Fruit fly (Drosophila melanogaster) whole organism, embryonic: ENCODE results near the gene Ilp7.

Experiments used
- Ada2b ChIP-seq: fragments of 200-800 bp; sonication (Bioruptor generic); IDR thresholded peaks from 2 replicates; pipeline ENCODE4 v1.3.6; 2022; ENCODE audit warnings: missing biosample characterization, missing genetic modification characterization
- Antp ChIP-seq: fragments of 200-800 bp; sonication (Bioruptor generic); optimal IDR thresholded peaks from 3 replicates; lab custom pipeline; 2016; ENCODE audit warnings: missing biosample characterization, missing genetic modification characterization
- Atf-2 ChIP-seq: fragments of 200-800 bp; sonication (Bioruptor generic); optimal IDR thresholded peaks from 2 replicates; lab custom pipeline; 2016; ENCODE audit warnings: missing biosample characterization, missing genetic modification characterization
- Atf3 ChIP-seq: fragments of 200-800 bp; sonication (Bioruptor generic); optimal IDR thresholded peaks from 3 replicates; lab custom pipeline; 2016; ENCODE audit warnings: missing biosample characterization, missing genetic modification characterization
- Bteb2 ChIP-seq: fragments of 200-800 bp; sonication (Bioruptor generic); optimal IDR thresholded peaks from 2 replicates; lab custom pipeline; 2016; ENCODE audit warnings: missing biosample characterization, missing genetic modification characterization
- CG1024 ChIP-seq: fragments of 200-800 bp; sonication (Bioruptor generic); IDR thresholded peaks from 2 replicates; pipeline ENCODE4 v1.3.6; 2022; ENCODE audit warnings: missing biosample characterization, missing genetic modification characterization
- CG10267 ChIP-seq: fragments of 200-800 bp; sonication (Bioruptor generic); optimal IDR thresholded peaks from 2 replicates; lab custom pipeline; 2018; ENCODE audit warnings: missing biosample characterization, mild to moderate bottlenecking, missing genetic modification characterization, moderate library complexity
- CG10462 ChIP-seq: fragments of 200-800 bp; sonication (Bioruptor generic); optimal IDR thresholded peaks from 2 replicates; lab custom pipeline; 2016; ENCODE audit warnings: missing biosample characterization, missing genetic modification characterization
- CG12155 ChIP-seq: fragments of 200-800 bp; sonication (Bioruptor generic); optimal IDR thresholded peaks from 3 replicates; lab custom pipeline; 2016; ENCODE audit warnings: missing biosample characterization, missing genetic modification characterization
- CG12236 ChIP-seq: fragments of 200-800 bp; sonication (Bioruptor generic); optimal IDR thresholded peaks from 2 replicates; lab custom pipeline; 2016; ENCODE audit warnings: missing biosample characterization, missing genetic modification characterization
- CG13894 ChIP-seq: fragments of 200-800 bp; sonication (Bioruptor generic); optimal IDR thresholded peaks from 3 replicates; lab custom pipeline; 2018; ENCODE audit warnings: missing biosample characterization, mild to moderate bottlenecking, missing genetic modification characterization, moderate library complexity
- CG15269 ChIP-seq: fragments of 200-800 bp; sonication (Bioruptor generic); optimal IDR thresholded peaks from 2 replicates; lab custom pipeline; 2018; ENCODE audit warnings: missing biosample characterization, mild to moderate bottlenecking, missing genetic modification characterization, moderate library complexity
- CG15514 ChIP-seq: fragments of 200-800 bp; sonication (Bioruptor generic); optimal IDR thresholded peaks from 3 replicates; lab custom pipeline; 2017; ENCODE audit warnings: missing biosample characterization, missing genetic modification characterization, mild to moderate bottlenecking, moderate library complexity, missing genetic modification reagents
- CG17385 ChIP-seq: fragments of 200-800 bp; sonication (Bioruptor generic); optimal IDR thresholded peaks from 3 replicates; lab custom pipeline; 2018; ENCODE audit warnings: missing biosample characterization, mild to moderate bottlenecking, missing genetic modification characterization
- CG1792 ChIP-seq: fragments of 200-800 bp; sonication (Bioruptor generic); optimal IDR thresholded peaks from 2 replicates; lab custom pipeline; 2016; ENCODE audit warnings: missing biosample characterization, missing genetic modification characterization
- CG2199 ChIP-seq: fragments of 200-800 bp; sonication (Bioruptor generic); IDR thresholded peaks from 3 replicates; pipeline ENCODE4 v1.3.6; 2022; ENCODE audit warnings: missing biosample characterization, missing genetic modification characterization
- CG31441 ChIP-seq: fragments of 200-800 bp; sonication (Bioruptor generic); IDR thresholded peaks from 2 replicates; pipeline ENCODE4 v1.3.6; 2022; ENCODE audit warnings: missing biosample characterization, missing genetic modification characterization
- CG32772 ChIP-seq: fragments of 200-800 bp; sonication (Bioruptor generic); IDR thresholded peaks from 2 replicates; pipeline ENCODE4 v1.3.6; 2022; ENCODE audit warnings: missing biosample characterization, missing genetic modification characterization
- CG4328 ChIP-seq: fragments of 200-800 bp; sonication (Bioruptor generic); optimal IDR thresholded peaks from 3 replicates; lab custom pipeline; 2017; ENCODE audit warnings: missing biosample characterization, missing genetic modification reagents, missing genetic modification characterization
- CG4707 ChIP-seq: fragments of 200-800 bp; sonication (Bioruptor generic); optimal IDR thresholded peaks from 2 replicates; lab custom pipeline; 2018; ENCODE audit warnings: missing biosample characterization, mild to moderate bottlenecking, missing genetic modification characterization, moderate library complexity
- CG9215 ChIP-seq: fragments of 200-800 bp; sonication (Bioruptor generic); IDR thresholded peaks from 2 replicates; pipeline ENCODE4 v1.3.6; 2022; ENCODE audit warnings: missing biosample characterization, missing genetic modification characterization
- CG9727 ChIP-seq: fragments of 200-800 bp; sonication (Bioruptor generic); optimal IDR thresholded peaks from 3 replicates; lab custom pipeline; 2017; ENCODE audit warnings: missing biosample characterization, mild to moderate bottlenecking, missing genetic modification characterization
- D ChIP-seq, 2 experiments: fragments of 200-800 bp in 1 of 2; fragments of >200 bp in 1 of 2; sonication (Bioruptor generic) in 1 of 2; optimal IDR thresholded peaks; 2 replicates in 1 of 2; 3 replicates in 1 of 2; lab custom pipeline; 2017; ENCODE audit warnings: mild to moderate bottlenecking in 1 of 2, missing biosample characterization in 1 of 2, missing genetic modification characterization in 1 of 2, missing genetic modification reagents in 1 of 2
- Dip3 ChIP-seq: fragments of 200-800 bp; sonication (Bioruptor generic); optimal IDR thresholded peaks from 3 replicates; lab custom pipeline; 2016; ENCODE audit warnings: missing biosample characterization, missing genetic modification characterization
- Dref ChIP-seq: fragments of 200-800 bp; sonication (Bioruptor generic); IDR thresholded peaks from 2 replicates; pipeline ENCODE4 v1.3.6; 2022; ENCODE audit warnings: missing biosample characterization, missing genetic modification characterization
- Hsf ChIP-seq: fragments of 200-800 bp; sonication (Bioruptor generic); optimal IDR thresholded peaks from 3 replicates; lab custom pipeline; 2016; ENCODE audit warnings: missing biosample characterization, missing genetic modification characterization
- NK7.1 ChIP-seq: fragments of 200-800 bp; sonication (Bioruptor generic); optimal IDR thresholded peaks from 3 replicates; lab custom pipeline; 2016; ENCODE audit warnings: missing biosample characterization, missing genetic modification characterization
- NfI ChIP-seq: fragments of 200-800 bp; sonication (Bioruptor generic); optimal IDR thresholded peaks from 3 replicates; lab custom pipeline; 2018; ENCODE audit warnings: missing biosample characterization, mild to moderate bottlenecking, missing genetic modification characterization, moderate library complexity
- Rx ChIP-seq: fragments of 200-800 bp; sonication (Bioruptor generic); IDR thresholded peaks from 2 replicates; pipeline ENCODE4 v1.3.6; 2022; ENCODE audit warnings: missing biosample characterization, missing genetic modification characterization
- Scr ChIP-seq: fragments of 200-800 bp; sonication (Bioruptor generic); IDR thresholded peaks from 2 replicates; pipeline ENCODE4 v1.3.6; 2022; ENCODE audit warnings: missing biosample characterization, missing genetic modification characterization; ENCODE audit not compliant: partially characterized antibody
- Spps ChIP-seq: fragments of 200-800 bp; sonication (Bioruptor generic); optimal IDR thresholded peaks from 2 replicates; lab custom pipeline; 2018; ENCODE audit warnings: missing biosample characterization, mild to moderate bottlenecking, missing genetic modification characterization
- Stat92E ChIP-seq, 3 experiments: fragments of >200 bp in 2 of 3; fragments of 200-800 bp in 1 of 3; sonication (Bioruptor generic) in 1 of 3; optimal IDR thresholded peaks; 2 replicates each; lab custom pipeline; 2017 to 2019; ENCODE audit warnings: missing biosample characterization in 3 of 3, missing genetic modification characterization in 3 of 3, mild to moderate bottlenecking in 1 of 3, moderate library complexity in 1 of 3
- Usf ChIP-seq: fragments of 200-800 bp; sonication (Bioruptor generic); optimal IDR thresholded peaks from 2 replicates; lab custom pipeline; 2017; ENCODE audit warnings: missing genotype, missing biosample characterization, missing genetic modification characterization
- al ChIP-seq: fragments of 200-800 bp; sonication (Bioruptor generic); IDR thresholded peaks from 2 replicates; pipeline ENCODE4 v1.3.6; 2022; ENCODE audit warnings: missing biosample characterization, missing genetic modification characterization
- ara ChIP-seq: fragments of 200-800 bp; sonication (Bioruptor generic); IDR thresholded peaks from 2 replicates; pipeline ENCODE4 v1.3.6; 2022; ENCODE audit warnings: missing biosample characterization, missing genetic modification characterization
- bbx ChIP-seq: fragments of 200-800 bp; sonication (Bioruptor generic); IDR thresholded peaks from 2 replicates; pipeline ENCODE4 v1.3.6; 2022; ENCODE audit warnings: missing biosample characterization, missing genetic modification characterization; ENCODE audit not compliant: partially characterized antibody
- cas ChIP-seq: fragments of 200-800 bp; sonication (Bioruptor generic); IDR thresholded peaks from 2 replicates; pipeline ENCODE4 v1.3.6; 2022; ENCODE audit warnings: missing biosample characterization, missing genetic modification characterization
- cg ChIP-seq: fragments of 200-800 bp; sonication (Bioruptor generic); optimal IDR thresholded peaks from 3 replicates; lab custom pipeline; 2019; ENCODE audit warnings: missing biosample characterization, mild to moderate bottlenecking, missing genetic modification characterization, moderate library complexity
- cwo ChIP-seq: fragments of 200-800 bp; sonication (Bioruptor generic); optimal IDR thresholded peaks from 3 replicates; lab custom pipeline; 2017; ENCODE audit warnings: missing biosample characterization, missing genetic modification characterization, mild to moderate bottlenecking, moderate library complexity, missing genetic modification reagents
- esg ChIP-seq: fragments of 200-800 bp; sonication (Bioruptor generic); conservative IDR thresholded peaks from 2 replicates; pipeline ENCODE4 v1.3.6; 2022; ENCODE audit warnings: missing biosample characterization, missing genetic modification characterization
- gcm2 ChIP-seq: fragments of 200-800 bp; sonication (Bioruptor generic); optimal IDR thresholded peaks from 2 replicates; lab custom pipeline; 2016; ENCODE audit warnings: missing biosample characterization, missing genetic modification characterization
- gt ChIP-seq: fragments of 200-800 bp; sonication (Bioruptor generic); IDR thresholded peaks from 2 replicates; pipeline ENCODE4 v1.3.6; 2022; ENCODE audit warnings: missing biosample characterization, missing genetic modification characterization
- maf-S ChIP-seq: fragments of 200-800 bp; sonication (Bioruptor generic); optimal IDR thresholded peaks from 2 replicates; lab custom pipeline; 2016; ENCODE audit warnings: missing biosample characterization, missing genetic modification characterization
- nerfin-2 ChIP-seq: fragments of 200-800 bp; sonication (Bioruptor generic); IDR thresholded peaks from 2 replicates; pipeline ENCODE4 v1.3.6; 2022; ENCODE audit warnings: missing biosample characterization, missing genetic modification characterization; ENCODE audit not compliant: partially characterized antibody
- pfk ChIP-seq: fragments of 200-800 bp; sonication (Bioruptor generic); optimal IDR thresholded peaks from 2 replicates; lab custom pipeline; 2018; ENCODE audit warnings: missing biosample characterization, mild to moderate bottlenecking, missing genetic modification characterization, moderate library complexity
- ranshi ChIP-seq: fragments of 200-800 bp; sonication (Bioruptor generic); IDR thresholded peaks from 2 replicates; pipeline ENCODE4 v1.3.6; 2022; ENCODE audit warnings: missing biosample characterization, missing genetic modification characterization
- sens-2 ChIP-seq: fragments of 200-800 bp; sonication (Bioruptor generic); IDR thresholded peaks from 2 replicates; pipeline ENCODE4 v1.3.6; 2022; ENCODE audit warnings: missing biosample characterization, missing genetic modification characterization
- tio ChIP-seq: fragments of 200-800 bp; sonication (Bioruptor generic); optimal IDR thresholded peaks from 2 replicates; lab custom pipeline; 2017; ENCODE audit warnings: missing biosample characterization, missing genetic modification characterization, inconsistent platforms
- ttk ChIP-seq: fragments of 200-800 bp; sonication (Bioruptor generic); IDR thresholded peaks from 2 replicates; pipeline ENCODE4 v2.1.2; 2022; ENCODE audit warnings: missing biosample characterization, missing genetic modification characterization
- tup ChIP-seq: fragments of 200-800 bp; sonication (Bioruptor generic); optimal IDR thresholded peaks from 2 replicates; lab custom pipeline; 2016; ENCODE audit warnings: missing biosample characterization, mild to moderate bottlenecking, missing genetic modification characterization, moderate library complexity

Ilp7 gene

dm6 chrX:3677847-3678411 lies 10.5 kb downstream of the Ilp7 start (continued):
- no peak for TF ChIP-seq CG2199 (GFP tag; lab: Robert Waterston, UW)
- no peak for TF ChIP-seq sens-2 (GFP tag; lab: Robert Waterston, UW)
- TF ChIP-seq CG13894 (tag; lab: Kevin White, UChicago): peak; percentile 56
- no peak for TF ChIP-seq CG1024 (GFP tag; lab: Robert Waterston, UW)
- TF ChIP-seq pfk (GFP tag; lab: Kevin White, UChicago): no peak
- peak; percentile 46 for TF ChIP-seq CG4328
- TF ChIP-seq CG9727 (GFP tag; lab: Kevin White, UChicago): peak; percentile 88
- peak; percentile 48 for TF ChIP-seq Dip3 (GFP tag; lab: Kevin White, UChicago)
- peak in 2 of 3 experiments; percentile 53 to 67 for TF ChIP-seq Stat92E (GFP tag; optimal IDR thresholded peaks at IDR 0.05; lab: Kevin White, UChicago)
- 0 out of 2 replicates have a peak, but pooled peaks have one; percentile 59 for TF ChIP-seq ara (GFP tag; lab: Robert Waterston, UW)
- no peak for TF ChIP-seq cas (GFP tag; lab: Robert Waterston, UW)
- peak; percentile 99 for TF ChIP-seq CG17385 (GFP tag; lab: Kevin White, UChicago)
- peak; percentile 87 for TF ChIP-seq CG15269 (tag; lab: Kevin White, UChicago)
- TF ChIP-seq tio (GFP tag; lab: Kevin White, UChicago): peak; percentile 65
- peak; percentile 14 for TF ChIP-seq CG4707 (GFP tag; lab: Kevin White, UChicago)
- no peak for TF ChIP-seq CG12236 (GFP tag; lab: Kevin White, UChicago)
- TF ChIP-seq Hsf (GFP tag; lab: Kevin White, UChicago): no peak
- peak; percentile 63 for TF ChIP-seq cwo (GFP tag; lab: Kevin White, UChicago)
- no peak for TF ChIP-seq NK7.1 (GFP tag; lab: Kevin White, UChicago)
- TF ChIP-seq Usf: peak; percentile 78
- TF ChIP-seq cg (GFP tag; lab: Kevin White, UChicago): no peak
- TF ChIP-seq Rx (GFP tag; lab: Robert Waterston, UW): no peak; the same call in 1 of the 2 replicates
- peak; percentile 58 for TF ChIP-seq CG32772 (GFP tag; lab: Robert Waterston, UW)
- peak; percentile 50 for TF ChIP-seq CG15514 (GFP tag; lab: Kevin White, UChicago)
- peak; percentile 96 for TF ChIP-seq CG31441
- peak; percentile 41; the same call in 1 of the 2 replicates for TF ChIP-seq ttk (GFP tag; lab: Robert Waterston, UW)
- TF ChIP-seq Ada2b: no peak
- TF ChIP-seq CG1792 (GFP tag; lab: Kevin White, UChicago): peak; percentile 41
- peak; percentile 83 for TF ChIP-seq CG10267 (tag; lab: Kevin White, UChicago)
- peak; percentile 49; the same call in 1 of the 2 replicates for TF ChIP-seq gt
- peak; percentile 37 for TF ChIP-seq CG12155 (GFP tag; lab: Kevin White, UChicago)
- no peak for TF ChIP-seq Antp (GFP tag; lab: Kevin White, UChicago)
- TF ChIP-seq maf-S (GFP tag; lab: Kevin White, UChicago): no peak
- TF ChIP-seq Scr: no peak
- TF ChIP-seq gcm2 (GFP tag; lab: Kevin White, UChicago): no peak
- no peak for TF ChIP-seq nerfin-2 (GFP tag; lab: Robert Waterston, UW)
- peak; percentile 77 for TF ChIP-seq NfI (GFP tag; lab: Kevin White, UChicago)
- no peak for TF ChIP-seq D (optimal IDR thresholded peaks at IDR 0.05; lab: Kevin White, UChicago)
- peak; percentile 92 for TF ChIP-seq D (GFP tag; optimal IDR thresholded peaks at IDR 0.05; lab: Kevin White, UChicago)
- peak; percentile 83 for TF ChIP-seq Spps (tag; lab: Kevin White, UChicago)
- TF ChIP-seq esg (GFP tag; lab: Robert Waterston, UW): peak; percentile 75
- no peak for TF ChIP-seq Bteb2 (GFP tag; lab: Kevin White, UChicago)
- TF ChIP-seq CG9215 (GFP tag; lab: Robert Waterston, UW): peak; percentile 58
- TF ChIP-seq al (GFP tag; lab: Robert Waterston, UW): peak; percentile 49; the same call in 1 of the 2 replicates
- peak; percentile 19 for TF ChIP-seq CG10462
- no peak for TF ChIP-seq Dref (GFP tag; lab: Robert Waterston, UW)
- peak; percentile 20 for TF ChIP-seq Atf3 (GFP tag; lab: Kevin White, UChicago)
- no peak for TF ChIP-seq ranshi
- TF ChIP-seq bbx (GFP tag; lab: Robert Waterston, UW): no peak
- no peak for TF ChIP-seq tup (GFP tag; lab: Kevin White, UChicago)
- TF ChIP-seq Atf-2: no peak
